Worm (Caenorhabditis elegans) whole organism, L1 larva: ENCODE measurements around the gene F01D5.2.

Experiments used
- efl-1 ChIP-seq, 4 experiments: fragments of 150-350 bp; optimal IDR thresholded peaks in 3 of 4; peaks in 1 of 4; 1 replicate in 1 of 4; 2 replicates in 3 of 4; lab custom pipeline; 2014; ENCODE audit warnings: missing biosample characterization in 2 of 4, missing genetic modification characterization in 2 of 4, missing genetic modification reagents in 2 of 4
- lin-35 ChIP-seq, 2 experiments: fragments of 150-350 bp; optimal IDR thresholded peaks; 2 replicates each; lab custom pipeline; 2014; ENCODE audit warnings: missing biosample characterization in 2 of 2, missing genetic modification characterization in 2 of 2, missing genetic modification reagents in 2 of 2
- lsy-2 ChIP-seq, 2 experiments: fragments of 150-350 bp; optimal IDR thresholded peaks; 2 replicates each; lab custom pipeline; 2014; ENCODE audit warnings: missing biosample characterization in 2 of 2, missing genetic modification characterization in 2 of 2
- nhr-90 ChIP-seq: sonication (generic microtip); optimal IDR thresholded peaks from 2 replicates; lab custom pipeline; 2016; ENCODE audit warnings: mild to moderate bottlenecking, missing genetic modification characterization, missing compliant biosample characterization; ENCODE audit not compliant: poor library complexity
- sup-37 ChIP-seq: fragments of 200-800 bp; sonication (Bioruptor generic); optimal IDR thresholded peaks from 2 replicates; lab custom pipeline; 2018; ENCODE audit warnings: mild to moderate bottlenecking, missing genetic modification characterization, missing compliant biosample characterization
- ztf-4 ChIP-seq: fragments of 150-350 bp; optimal IDR thresholded peaks from 2 replicates; lab custom pipeline; 2014; ENCODE audit warnings: missing biosample characterization, missing genetic modification characterization

DNA sequence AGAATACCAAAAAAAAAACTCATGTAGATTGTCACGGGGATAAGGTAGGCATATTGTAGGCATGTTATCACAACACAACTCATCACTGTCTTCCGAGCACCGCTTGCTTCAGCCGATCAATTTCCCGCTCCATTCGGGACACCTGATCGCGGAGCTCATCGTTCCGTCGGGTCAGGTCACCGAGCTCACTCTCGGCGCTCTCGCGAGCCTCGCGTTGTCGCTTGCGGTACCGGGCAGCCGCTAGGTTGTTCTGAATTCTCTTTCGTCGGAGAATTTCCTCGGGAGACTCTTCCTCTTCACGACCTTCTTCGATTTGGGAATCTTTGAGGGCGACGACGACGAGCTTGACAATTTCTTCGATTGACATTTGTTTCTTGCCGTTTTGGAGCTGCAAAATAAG, 46.9 kb downstream of the F01D5.2 start:
- TF ChIP-seq lsy-2 (tag; optimal IDR thresholded peaks at IDR 0.05; lab: Kevin White, UChicago): no peak
- TF ChIP-seq ztf-4 (tag; lab: Kevin White, UChicago): no peak
- no peak for TF ChIP-seq sup-37 (GFP tag; lab: Kevin White, UChicago)
- TF ChIP-seq lin-35 (GFP tag; optimal IDR thresholded peaks at IDR 0.05; lab: Kevin White, UChicago): no peak
- TF ChIP-seq nhr-90 (tag; lab: Kevin White, UChicago): no peak
- TF ChIP-seq efl-1 (optimal IDR thresholded peaks at IDR 0.05; lab: Kevin White, UChicago): no peak
- no peak for TF ChIP-seq efl-1 (GFP tag; optimal IDR thresholded peaks at IDR 0.05 in 1 of 2; lab: Kevin White, UChicago)
